Worm (Caenorhabditis elegans) whole organism, L1 larva: ENCODE measurements around the gene C03H5.3.

ENCODE experiments used
- C04F5.9 ChIP-seq: sonication (generic microtip); optimal IDR thresholded peaks from 2 replicates; lab custom pipeline; 2016; ENCODE audit warnings: missing genetic modification characterization, missing compliant biosample characterization
- C34B4.2 ChIP-seq: sonication (generic microtip); optimal IDR thresholded peaks from 2 replicates; lab custom pipeline; 2017; ENCODE audit warnings: mild to moderate bottlenecking, missing genetic modification characterization, missing compliant biosample characterization
- F16B12.6 ChIP-seq: fragments of 150-350 bp; optimal IDR thresholded peaks from 2 replicates; lab custom pipeline; 2014; ENCODE audit warnings: missing biosample characterization, missing genetic modification characterization
- Y116A8C.19 ChIP-seq: sonication (generic microtip); optimal IDR thresholded peaks from 2 replicates; lab custom pipeline; 2016; ENCODE audit warnings: missing compliant biosample characterization, missing genetic modification characterization, borderline replicate concordance
- alr-1 ChIP-seq: fragments of 200-800 bp; sonication (Bioruptor generic); optimal IDR thresholded peaks from 2 replicates; lab custom pipeline; 2018; ENCODE audit warnings: borderline replicate concordance, mild to moderate bottlenecking, missing genetic modification characterization, missing compliant biosample characterization
- aly-2 ChIP-seq: fragments of 150-350 bp; optimal IDR thresholded peaks from 2 replicates; lab custom pipeline; 2014; ENCODE audit warnings: missing biosample characterization, missing genetic modification characterization
- blmp-1 ChIP-seq: fragments of 150-350 bp; optimal IDR thresholded peaks from 2 replicates; lab custom pipeline; 2014; ENCODE audit warnings: missing biosample characterization, missing genetic modification characterization
- ceh-8 ChIP-seq: fragments of 200-800 bp; sonication (Bioruptor generic); optimal IDR thresholded peaks from 2 replicates; lab custom pipeline; 2018; ENCODE audit warnings: mild to moderate bottlenecking, missing genetic modification characterization, moderate library complexity, missing compliant biosample characterization
- dpl-1 ChIP-seq, 3 experiments: fragments of 150-350 bp in 2 of 3; sonication (generic microtip) in 1 of 3; optimal IDR thresholded peaks; 2 replicates each; lab custom pipeline; 2014 to 2017; ENCODE audit warnings: missing biosample characterization in 3 of 3, missing genetic modification characterization in 3 of 3, missing genetic modification reagents in 3 of 3
- efl-1 ChIP-seq, 4 experiments: fragments of 150-350 bp; optimal IDR thresholded peaks in 3 of 4; peaks in 1 of 4; 1 replicate in 1 of 4; 2 replicates in 3 of 4; lab custom pipeline; 2014; ENCODE audit warnings: missing biosample characterization in 2 of 4, missing genetic modification characterization in 2 of 4, missing genetic modification reagents in 2 of 4
- egl-27 ChIP-seq, 2 experiments: fragments of 150-350 bp in 1 of 2; sonication (generic microtip); optimal IDR thresholded peaks; 3 replicates each; lab custom pipeline; 2017 to 2018; ENCODE audit warnings: missing biosample characterization in 2 of 2, missing genetic modification characterization in 2 of 2, missing genetic modification reagents in 2 of 2
- elt-2 ChIP-seq: sonication (generic microtip); optimal IDR thresholded peaks from 2 replicates; lab custom pipeline; 2016; ENCODE audit warnings: missing genetic modification characterization, mild to moderate bottlenecking, inconsistent platforms, missing compliant biosample characterization, missing genetic modification reagents
- hlh-4 ChIP-seq: sonication (generic microtip); optimal IDR thresholded peaks from 2 replicates; lab custom pipeline; 2016; ENCODE audit warnings: mild to moderate bottlenecking, missing genetic modification characterization, missing compliant biosample characterization
- irx-1 ChIP-seq: sonication (generic microtip); optimal IDR thresholded peaks from 2 replicates; lab custom pipeline; 2016; ENCODE audit warnings: missing genetic modification characterization, missing compliant biosample characterization
- isw-1 ChIP-seq: fragments of 200-800 bp; sonication (Bioruptor generic); IDR thresholded peaks from 2 replicates; pipeline ENCODE4 v1.3.6; 2022; ENCODE audit warnings: missing genetic modification characterization, missing compliant biosample characterization
- jun-1 ChIP-seq: fragments of 150-350 bp; optimal IDR thresholded peaks from 2 replicates; lab custom pipeline; 2014; ENCODE audit warnings: missing biosample characterization, missing genetic modification reagents, missing genetic modification characterization
- lin-14 ChIP-seq: fragments of 200-800 bp; sonication (Bioruptor generic); optimal IDR thresholded peaks from 2 replicates; lab custom pipeline; 2018; ENCODE audit warnings: mild to moderate bottlenecking, missing genetic modification characterization, moderate library complexity, missing compliant biosample characterization
- lin-39 ChIP-seq: fragments of 150-350 bp; optimal IDR thresholded peaks from 2 replicates; lab custom pipeline; 2014; ENCODE audit warnings: missing biosample characterization, missing genetic modification reagents, missing genetic modification characterization
- mab-9 ChIP-seq: fragments of 200-800 bp; sonication (Bioruptor generic); IDR thresholded peaks from 2 replicates; pipeline ENCODE4 v1.3.6; 2022; ENCODE audit warnings: missing genetic modification reagents, missing genetic modification characterization, missing compliant biosample characterization
- mdl-1 ChIP-seq, 2 experiments: fragments of 150-350 bp; optimal IDR thresholded peaks; 2 replicates each; lab custom pipeline; 2014 to 2017; ENCODE audit warnings: missing biosample characterization in 2 of 2, missing genetic modification characterization in 2 of 2, inconsistent platforms in 1 of 2
- mep-1 ChIP-seq: fragments of 150-350 bp; optimal IDR thresholded peaks from 2 replicates; lab custom pipeline; 2014; ENCODE audit warnings: missing biosample characterization, missing genetic modification characterization
- nhr-11 ChIP-seq: fragments of 150-350 bp; optimal IDR thresholded peaks from 2 replicates; lab custom pipeline; 2014; ENCODE audit warnings: missing biosample characterization, missing genetic modification characterization
- nhr-20 ChIP-seq: sonication (generic microtip); optimal IDR thresholded peaks from 2 replicates; lab custom pipeline; 2016; ENCODE audit warnings: mild to moderate bottlenecking, missing genetic modification characterization, missing compliant biosample characterization
- nhr-237 ChIP-seq: fragments of 150-350 bp; optimal IDR thresholded peaks from 2 replicates; lab custom pipeline; 2014; ENCODE audit warnings: missing biosample characterization, missing genetic modification characterization
- nhr-28 ChIP-seq: fragments of 150-350 bp; optimal IDR thresholded peaks from 2 replicates; lab custom pipeline; 2014; ENCODE audit warnings: missing biosample characterization, missing genetic modification characterization
- nhr-71 ChIP-seq: sonication (generic microtip); optimal IDR thresholded peaks from 2 replicates; lab custom pipeline; 2016; ENCODE audit warnings: mild to moderate bottlenecking, missing genetic modification characterization, moderate library complexity, missing compliant biosample characterization
- nhr-76 ChIP-seq: sonication (generic microtip); optimal IDR thresholded peaks from 2 replicates; lab custom pipeline; 2017; ENCODE audit warnings: missing biosample characterization, missing genetic modification characterization
- nhr-84 ChIP-seq: sonication (generic microtip); optimal IDR thresholded peaks from 2 replicates; lab custom pipeline; 2017; ENCODE audit warnings: missing biosample characterization, missing genetic modification characterization
- nhr-85 ChIP-seq: sonication (generic microtip); peaks from one replicate; lab custom pipeline; 2016; ENCODE audit warnings: missing genetic modification characterization, inconsistent platforms, missing compliant biosample characterization
- nhr-90 ChIP-seq: sonication (generic microtip); optimal IDR thresholded peaks from 2 replicates; lab custom pipeline; 2016; ENCODE audit warnings: mild to moderate bottlenecking, missing genetic modification characterization, missing compliant biosample characterization; ENCODE audit not compliant: poor library complexity
- pax-3 ChIP-seq: fragments of 200-800 bp; sonication (Bioruptor generic); optimal IDR thresholded peaks from 2 replicates; lab custom pipeline; 2018; ENCODE audit warnings: mild to moderate bottlenecking, missing genetic modification characterization, moderate library complexity, missing compliant biosample characterization
- snpc-4 ChIP-seq: fragments of 150-350 bp; optimal IDR thresholded peaks from 2 replicates; lab custom pipeline; 2014; ENCODE audit warnings: missing biosample characterization, missing genetic modification characterization
- sox-4 ChIP-seq: sonication (generic microtip); optimal IDR thresholded peaks from 2 replicates; lab custom pipeline; 2016; ENCODE audit warnings: missing genetic modification characterization, missing compliant biosample characterization
- tbx-2 ChIP-seq: sonication (generic microtip); optimal IDR thresholded peaks from 2 replicates; lab custom pipeline; 2016; ENCODE audit warnings: missing genetic modification characterization, missing compliant biosample characterization
- unc-130 ChIP-seq: fragments of 150-350 bp; optimal IDR thresholded peaks from 2 replicates; lab custom pipeline; 2017; ENCODE audit warnings: missing biosample characterization, missing genetic modification characterization, inconsistent platforms
- xbp-1 ChIP-seq: sonication (generic microtip); optimal IDR thresholded peaks from 2 replicates; lab custom pipeline; 2016; ENCODE audit warnings: missing genetic modification characterization, missing compliant biosample characterization
- ztf-11 ChIP-seq, 2 experiments: sonication (generic microtip); optimal IDR thresholded peaks; 2 replicates each; lab custom pipeline; 2016 to 2017; ENCODE audit warnings: missing genetic modification characterization in 2 of 2, missing biosample characterization in 1 of 2, missing compliant biosample characterization in 1 of 2

The C03H5.3 gene

DNA sequence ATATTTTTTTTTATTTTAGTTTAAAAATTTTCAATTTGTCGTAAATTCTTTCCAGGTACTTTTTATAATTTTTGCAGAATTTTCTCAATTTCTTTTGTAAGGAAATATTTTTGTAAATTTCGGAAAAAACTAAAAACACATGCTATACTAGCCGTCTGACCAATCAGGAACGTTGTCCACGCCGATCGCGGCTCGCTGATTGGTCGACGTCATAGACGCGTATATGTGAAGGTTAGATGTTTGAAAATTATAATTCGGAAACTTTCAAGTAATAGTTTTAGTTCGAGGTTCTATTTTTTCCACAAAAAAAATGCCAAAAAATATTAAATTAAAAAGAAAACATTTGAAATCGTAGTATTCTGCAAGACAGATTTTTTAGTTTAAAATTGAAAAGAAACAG, 13.7 kb upstream of the C03H5.3 start:
- TF ChIP-seq sox-4 (tag; lab: Kevin White, UChicago) (no peak), xbp-1 (peak; percentile 67)

DNA sequence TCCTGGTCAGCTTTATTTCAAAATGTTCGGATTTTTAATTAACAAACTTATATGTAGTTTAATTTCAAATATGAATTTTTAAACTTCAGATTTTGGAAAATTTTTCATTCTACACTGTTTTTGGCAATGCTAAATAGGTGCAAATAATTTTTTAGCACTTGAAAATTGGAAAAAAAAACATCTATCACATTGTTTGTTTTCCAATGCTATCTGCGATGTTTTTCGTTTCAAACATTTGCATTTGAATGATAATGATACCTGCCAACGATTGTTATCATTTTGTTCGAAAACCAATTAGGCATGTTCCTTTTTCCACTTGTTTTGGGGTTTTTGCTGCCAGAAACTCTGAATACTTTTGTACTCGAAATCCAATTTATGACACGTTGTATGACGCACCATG, 10.9 kb upstream of the C03H5.3 start, which contains the start of gene C03H5.4:
Gene C03H5.4 (plus strand): TSS at position 301 of the 400 bp plus-strand sequence.
- TF ChIP-seq unc-130 (tag; lab: Kevin White, UChicago), result no peak
- no peak for TF ChIP-seq C34B4.2 (tag; lab: Kevin White, UChicago)
- TF ChIP-seq Y116A8C.19, result no peak
- TF ChIP-seq nhr-85 (tag; lab: Kevin White, UChicago), result no peak
- TF ChIP-seq alr-1 (tag; lab: Kevin White, UChicago), result no peak
- TF ChIP-seq C04F5.9, result no peak
- TF ChIP-seq snpc-4, result no peak
- no peak for TF ChIP-seq nhr-28 (tag; lab: Kevin White, UChicago)
- TF ChIP-seq F16B12.6 (tag; lab: Kevin White, UChicago), result no peak
- no peak for TF ChIP-seq nhr-20 (tag; lab: Kevin White, UChicago)
- no peak for TF ChIP-seq elt-2 (tag; lab: Kevin White, UChicago)
- no peak for TF ChIP-seq nhr-11 (tag; lab: Kevin White, UChicago)
- no peak for TF ChIP-seq pax-3 (tag; lab: Kevin White, UChicago)
- no peak for TF ChIP-seq hlh-4
- no peak for TF ChIP-seq lin-39 (tag; lab: Kevin White, UChicago)
- TF ChIP-seq jun-1 (tag; lab: Kevin White, UChicago), result no peak
- no peak for TF ChIP-seq blmp-1 (tag; lab: Kevin White, UChicago)

- TF ChIP-seq hlh-4 (no peak), mdl-1 (tag; optimal IDR thresholded peaks at IDR 0.05; lab: Kevin White, UChicago) (no peak), nhr-85 (tag; lab: Kevin White, UChicago) (peak; percentile 39)
Measured at ce11 chrII:378351-378750, 7.5 kb upstream of the C03H5.3 start, which contains the start of gene C03H5.9. C03H5.9 (plus strand) TSS chrII:378651.

DNA sequence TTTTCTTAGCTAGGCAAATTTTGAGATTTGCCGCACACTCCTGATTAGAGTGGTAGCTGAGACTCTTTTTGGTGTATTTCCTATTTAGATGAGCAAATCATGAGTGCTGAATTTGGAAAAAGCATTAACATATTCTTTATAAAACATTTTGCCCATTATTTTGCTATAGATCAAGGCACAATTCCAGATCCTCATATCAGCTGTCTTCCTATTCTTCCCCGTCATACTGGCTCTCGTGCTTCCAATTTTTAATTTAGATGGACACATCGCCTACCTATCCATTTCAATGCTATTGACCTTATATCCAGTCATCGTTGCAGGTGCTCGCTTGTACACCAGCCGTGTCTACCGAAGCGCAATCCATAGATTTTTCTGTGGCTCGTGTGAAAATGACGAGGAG, 6.0 kb upstream of the C03H5.3 start, which contains the start of gene C03H5.7:
Gene C03H5.7 (plus strand): TSS at position 301 of the 400 bp plus-strand sequence.
- TF ChIP-seq nhr-28 (tag; lab: Kevin White, UChicago), result no peak
- no peak for TF ChIP-seq nhr-71 (tag; lab: Kevin White, UChicago)
- TF ChIP-seq nhr-90, result no peak
- TF ChIP-seq nhr-84, result no peak
- TF ChIP-seq nhr-76, result no peak
- TF ChIP-seq nhr-237, result no peak
- TF ChIP-seq egl-27 (tag; optimal IDR thresholded peaks at IDR 0.05; lab: Kevin White, UChicago), result no peak
- TF ChIP-seq, all 84 proteins: peak for 0

DNA sequence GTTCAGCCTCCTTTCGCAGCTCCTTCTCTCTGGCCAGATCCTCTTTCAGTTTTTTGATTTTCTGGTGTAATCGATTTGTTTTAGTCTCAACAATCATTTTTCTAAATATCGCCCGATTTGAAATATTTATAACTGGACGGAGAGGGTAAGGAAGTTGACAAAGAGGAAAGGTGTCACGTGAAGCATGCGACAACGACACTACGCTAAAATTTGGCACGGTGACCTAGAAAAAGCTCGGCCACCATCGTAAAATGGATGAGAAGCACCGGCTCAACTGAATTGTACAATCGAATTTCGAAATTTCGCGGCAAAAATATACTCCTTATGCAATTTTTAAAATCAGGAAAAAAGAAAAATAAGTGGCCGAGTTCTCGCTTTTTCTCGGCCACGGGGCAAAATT, 630 bp upstream of the C03H5.3 start, which contains the start of gene C03H5.5:
Gene C03H5.5 (minus strand): TSS at position 101 of the 400 bp plus-strand sequence.
- no peak for TF ChIP-seq ceh-8 (GFP tag; lab: Kevin White, UChicago)
- no peak for TF ChIP-seq efl-1 (optimal IDR thresholded peaks at IDR 0.05; lab: Kevin White, UChicago)
- TF ChIP-seq efl-1 (GFP tag; optimal IDR thresholded peaks at IDR 0.05 in 1 of 2; lab: Kevin White, UChicago), result peak in 1 of 2 experiments; percentile 80

- TF ChIP-seq lin-14 (GFP tag; lab: Kevin White, UChicago), result no peak
- no peak for TF ChIP-seq Y116A8C.19
- TF ChIP-seq efl-1 (optimal IDR thresholded peaks at IDR 0.05; lab: Kevin White, UChicago), result peak; percentile 17 to 28
- peak in 1 of 2 experiments; percentile 92 for TF ChIP-seq efl-1 (GFP tag; optimal IDR thresholded peaks at IDR 0.05 in 1 of 2; lab: Kevin White, UChicago)
- no peak for TF ChIP-seq egl-27 (tag; optimal IDR thresholded peaks at IDR 0.05; lab: Kevin White, UChicago)
- TF ChIP-seq irx-1 (tag; lab: Kevin White, UChicago), result no peak
- TF ChIP-seq mep-1, result no peak
- no peak for TF ChIP-seq ztf-11 (tag; optimal IDR thresholded peaks at IDR 0.05; lab: Kevin White, UChicago)
- no peak for TF ChIP-seq nhr-11 (tag; lab: Kevin White, UChicago)
- peak; percentile 22 for TF ChIP-seq blmp-1 (tag; lab: Kevin White, UChicago)
- TF ChIP-seq mab-9 (GFP tag; lab: Robert Waterston, UW), result no peak
- no peak for TF ChIP-seq nhr-76
- TF ChIP-seq isw-1, result no peak
- TF ChIP-seq nhr-237, result no peak
- TF ChIP-seq F16B12.6 (tag; lab: Kevin White, UChicago), result peak; percentile 1
- TF ChIP-seq tbx-2 (tag; lab: Kevin White, UChicago), result no peak
- TF ChIP-seq aly-2, result no peak
- TF ChIP-seq elt-2 (tag; lab: Kevin White, UChicago), result no peak
- peak in 1 of 3 experiments; percentile 15 for TF ChIP-seq dpl-1 (GFP tag; optimal IDR thresholded peaks at IDR 0.05; lab: Kevin White, UChicago)
- no peak for TF ChIP-seq nhr-84
Measured at ce11 chrII:387844-388355, 2.0 kb downstream of the C03H5.3 start.
